Worm (Caenorhabditis elegans): Measurements from ENCODE around the gene clec-185.
"Not testable (repeated sequence)": the region's sequence is repeated elsewhere in the genome, so short reads cannot be mapped to it uniquely, and the experiment has no call there.

The clec-185 gene

DNA sequence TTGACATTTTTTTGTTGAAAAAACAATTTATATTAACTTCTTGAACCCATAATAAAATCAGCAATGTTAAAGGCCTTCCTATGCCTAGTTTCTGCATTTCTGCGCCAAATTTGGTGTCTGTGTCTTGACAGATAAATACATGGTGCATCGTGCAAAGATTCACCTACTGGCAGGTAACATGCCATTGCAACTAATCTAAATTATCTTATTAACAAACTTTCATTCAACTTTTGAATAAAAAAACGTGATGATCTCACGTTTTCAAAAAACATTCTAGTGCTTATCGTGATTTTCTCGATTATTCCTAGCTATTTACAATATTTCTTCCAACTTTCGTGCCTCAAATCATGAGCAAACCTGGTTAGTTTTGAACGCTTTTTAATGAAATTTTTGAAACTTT, 18.2 kb downstream of the clec-185 start, which contains the start of gene C25G4.7:
Gene C25G4.7 (plus strand): TSS at position 301 of the 400 bp plus-strand sequence.
- no peak for TF ChIP-seq ceh-43 (GFP tag; optimal IDR thresholded peaks at IDR 0.05)

- no peak for TF ChIP-seq elt-3 (tag; optimal IDR thresholded peaks at IDR 0.05)
- no peak for TF ChIP-seq cnd-1 (tag; optimal IDR thresholded peaks at IDR 0.05)
- TF ChIP-seq ceh-83 (GFP tag; optimal IDR thresholded peaks at IDR 0.05), result no peak
- no peak for TF ChIP-seq mep-1 (tag; optimal IDR thresholded peaks at IDR 0.05)
These were observed 24.9 kb downstream of the clec-185 start, which contains the start of gene C25G4.8 for ce11 chrIV:12463370-12463769. TSS of gene C25G4.8 (minus strand) at chrIV:12463470.

ce11 chrIV:12464822-12465221, 26.4 kb downstream of the clec-185 start:
- TF ChIP-seq unc-120 (tag; optimal IDR thresholded peaks at IDR 0.05; ENCODE audit: poor library complexity, severe bottlenecking) (no peak), nhr-12 (tag; optimal IDR thresholded peaks at IDR 0.05) (no peak), sptf-1 (tag; optimal IDR thresholded peaks at IDR 0.05) (no peak), hlh-1 (tag; optimal IDR thresholded peaks at IDR 0.05) (no peak), sem-2 (GFP tag; optimal IDR thresholded peaks at IDR 0.05) (no peak), unc-39 (tag; optimal IDR thresholded peaks at IDR 0.05) (no peak), lin-32 (GFP tag; optimal IDR thresholded peaks at IDR 0.05) (no peak), elt-3 (tag; optimal IDR thresholded peaks at IDR 0.05) (no peak), M03D4.4 (tag; optimal IDR thresholded peaks at IDR 0.05) (no peak), ceh-43 (GFP tag; optimal IDR thresholded peaks at IDR 0.05) (no peak), cnd-1 (tag; optimal IDR thresholded peaks at IDR 0.05) (no peak)

DNA sequence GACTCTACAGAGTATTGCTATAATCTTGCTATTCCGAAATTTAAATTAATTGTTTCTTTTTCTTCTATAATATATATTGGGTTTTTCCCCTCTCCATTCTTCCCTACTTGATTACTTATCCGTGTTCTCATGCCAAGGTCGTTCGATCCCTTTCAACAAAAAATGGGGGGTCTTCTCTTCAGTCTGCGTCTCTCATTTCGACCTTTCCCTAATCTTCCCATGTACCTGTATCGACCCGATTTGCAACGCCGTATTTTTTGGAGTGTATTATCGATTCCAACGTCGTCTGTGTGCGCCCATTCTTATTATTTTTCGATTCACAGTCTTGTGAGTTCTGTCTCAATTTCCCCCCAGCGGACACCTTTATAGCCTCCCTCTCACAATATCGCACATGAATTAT, 29.3 kb downstream of the clec-185 start:
- TF ChIP-seq bed-3 (GFP tag; optimal IDR thresholded peaks at IDR 0.05) (no peak), ceh-39 (tag; optimal IDR thresholded peaks at IDR 0.05) (peak; percentile 72)

ce11 chrIV:12468359-12468758, 29.9 kb downstream of the clec-185 start, which contains the start of gene igdb-2:
TSS of gene igdb-2 (plus strand) at chrIV:12468659.
- TF ChIP-seq ceh-83 (GFP tag; optimal IDR thresholded peaks at IDR 0.05) (no peak), flh-1 (GFP tag; optimal IDR thresholded peaks at IDR 0.05) (no peak), lin-32 (GFP tag; optimal IDR thresholded peaks at IDR 0.05) (no peak), ztf-11 (tag; optimal IDR thresholded peaks at IDR 0.05) (no peak), snpc-4 (tag; optimal IDR thresholded peaks at IDR 0.05) (no peak), mep-1 (tag; optimal IDR thresholded peaks at IDR 0.05) (no peak), nhr-2 (tag; optimal IDR thresholded peaks at IDR 0.05) (no peak), sem-2 (GFP tag; optimal IDR thresholded peaks at IDR 0.05) (no peak), elt-3 (tag; optimal IDR thresholded peaks at IDR 0.05) (no peak), ceh-39 (tag; optimal IDR thresholded peaks at IDR 0.05) (no peak), unc-39 (tag; optimal IDR thresholded peaks at IDR 0.05) (no peak), elt-1 (tag; optimal IDR thresholded peaks at IDR 0.05; ENCODE audit: borderline replicate concordance, insufficient read depth) (no peak)

ce11 chrIV:12476942-12477341, 38.5 kb downstream of the clec-185 start, which contains the start of gene T04A11.1:
TSS of gene T04A11.1 (minus strand) at chrIV:12477042.
- TF ChIP-seq sem-2 (GFP tag; optimal IDR thresholded peaks at IDR 0.05); cnd-1 (tag; optimal IDR thresholded peaks at IDR 0.05); elt-1 (tag; optimal IDR thresholded peaks at IDR 0.05; ENCODE audit: borderline replicate concordance, insufficient read depth): not testable (repeated sequence)

- not testable (repeated sequence) for TF ChIP-seq mab-5 (tag; optimal IDR thresholded peaks at IDR 0.05); sptf-1 (tag; optimal IDR thresholded peaks at IDR 0.05); flh-1 (GFP tag; optimal IDR thresholded peaks at IDR 0.05)
These were observed 40.3 kb downstream of the clec-185 start, which contains the start of gene igdb-1 for ce11 chrIV:12478711-12479110. TSS of gene igdb-1 (plus strand) at chrIV:12479011.

- not testable (repeated sequence) for TF ChIP-seq cnd-1 (tag; optimal IDR thresholded peaks at IDR 0.05); ham-2 (GFP tag; optimal IDR thresholded peaks at IDR 0.05); mep-1 (tag; optimal IDR thresholded peaks at IDR 0.05)
These were observed 46.0 kb downstream of the clec-185 start, which contains the start of gene T04A11.4 for ce11 chrIV:12484479-12484878. TSS of gene T04A11.4 (minus strand) at chrIV:12484579.

DNA sequence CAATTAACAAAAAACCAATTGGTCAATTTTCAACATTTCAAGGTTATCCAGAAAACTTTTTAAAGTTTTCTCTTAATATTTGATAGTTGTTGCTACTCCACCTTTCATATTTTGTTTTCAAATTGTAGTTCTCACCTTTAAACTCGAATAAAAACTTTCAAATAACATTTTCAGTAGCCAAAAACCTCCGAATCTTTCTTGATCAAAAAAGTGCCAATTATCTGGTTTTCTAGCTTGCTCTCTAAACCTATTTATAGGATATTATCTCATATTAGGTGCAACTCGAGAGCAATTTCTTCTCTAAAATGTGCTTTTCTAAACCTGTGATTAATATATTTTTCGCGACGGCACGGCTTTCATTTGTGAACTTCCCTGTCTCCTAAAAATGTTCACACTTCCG, 48.7 kb downstream of the clec-185 start, which contains the start of gene sru-26:
Gene sru-26 (plus strand): TSS at position 301 of the 400 bp plus-strand sequence.
- TF ChIP-seq drap-1 (GFP tag; optimal IDR thresholded peaks at IDR 0.05), result no peak
- TF ChIP-seq snpc-4 (tag; optimal IDR thresholded peaks at IDR 0.05), result no peak
- no peak for TF ChIP-seq ceh-39 (tag; optimal IDR thresholded peaks at IDR 0.05)
- TF ChIP-seq ztf-11 (tag; optimal IDR thresholded peaks at IDR 0.05), result no peak
- no peak for TF ChIP-seq hlh-1 (tag; optimal IDR thresholded peaks at IDR 0.05)

Data from whole organism, mixed stage, embryonic.